Fruit fly (Drosophila melanogaster) whole organism, embryonic: ENCODE measurements around the gene CG15368.

Experiments
- CG10209 ChIP-seq: fragments of 200-800 bp; sonication (Bioruptor generic); optimal IDR thresholded peaks from 3 replicates; lab custom pipeline; 2017; ENCODE audit warnings: missing biosample characterization, mild to moderate bottlenecking, missing genetic modification characterization, missing genetic modification reagents
- CG10267 ChIP-seq: fragments of 200-800 bp; sonication (Bioruptor generic); optimal IDR thresholded peaks from 2 replicates; lab custom pipeline; 2018; ENCODE audit warnings: missing biosample characterization, mild to moderate bottlenecking, missing genetic modification characterization, moderate library complexity
- CG10565 ChIP-seq: fragments of 200-800 bp; sonication (Bioruptor generic); optimal IDR thresholded peaks from 3 replicates; lab custom pipeline; 2016; ENCODE audit warnings: missing biosample characterization, mild to moderate bottlenecking, missing genetic modification characterization
- CG12219 ChIP-seq: fragments of 200-800 bp; sonication (Bioruptor generic); optimal IDR thresholded peaks from 3 replicates; lab custom pipeline; 2018; ENCODE audit warnings: missing biosample characterization, mild to moderate bottlenecking, missing genetic modification characterization
- CG12942 ChIP-seq: fragments of 200-800 bp; sonication (Bioruptor generic); optimal IDR thresholded peaks from 3 replicates; lab custom pipeline; 2016; ENCODE audit warnings: missing biosample characterization, missing genetic modification characterization
- CG13123 ChIP-seq: fragments of 200-800 bp; sonication (Bioruptor generic); optimal IDR thresholded peaks from 2 replicates; lab custom pipeline; 2016; ENCODE audit warnings: missing biosample characterization, missing genetic modification characterization
- CG14860 ChIP-seq: fragments of 200-800 bp; sonication (Bioruptor generic); IDR thresholded peaks from 3 replicates; pipeline ENCODE4 v1.3.6; 2022; ENCODE audit warnings: missing biosample characterization, missing genetic modification characterization; ENCODE audit not compliant: partially characterized antibody
- CG15696 ChIP-seq: fragments of 200-800 bp; sonication (Bioruptor generic); optimal IDR thresholded peaks from 2 replicates; lab custom pipeline; 2019; ENCODE audit warnings: missing biosample characterization, mild to moderate bottlenecking, missing genetic modification characterization, moderate library complexity
- CG18011 ChIP-seq: fragments of 200-800 bp; sonication (Bioruptor generic); optimal IDR thresholded peaks from 2 replicates; lab custom pipeline; 2017; ENCODE audit warnings: missing biosample characterization, missing genetic modification characterization, mild to moderate bottlenecking, moderate library complexity, missing genotype
- CG2116 ChIP-seq: fragments of 200-800 bp; sonication (Bioruptor generic); optimal IDR thresholded peaks from 3 replicates; lab custom pipeline; 2018; ENCODE audit warnings: missing biosample characterization, mild to moderate bottlenecking, missing genetic modification characterization
- CG2199 ChIP-seq: fragments of 200-800 bp; sonication (Bioruptor generic); IDR thresholded peaks from 3 replicates; pipeline ENCODE4 v1.3.6; 2022; ENCODE audit warnings: missing biosample characterization, missing genetic modification characterization
- CG2889 ChIP-seq: fragments of 200-800 bp; sonication (Bioruptor generic); IDR thresholded peaks from 3 replicates; pipeline ENCODE4 v1.3.6; 2022; ENCODE audit warnings: missing biosample characterization, missing genetic modification characterization
- CG32532 ChIP-seq: fragments of 200-800 bp; sonication (Bioruptor generic); IDR thresholded peaks from 2 replicates; pipeline ENCODE4 v1.3.6; 2022; ENCODE audit warnings: missing biosample characterization, missing genetic modification characterization
- CG5245 ChIP-seq: fragments of 200-800 bp; sonication (Bioruptor generic); optimal IDR thresholded peaks from 3 replicates; lab custom pipeline; 2016; ENCODE audit warnings: missing biosample characterization, missing genetic modification characterization
- CG6254 ChIP-seq: fragments of 200-800 bp; sonication (Bioruptor generic); optimal IDR thresholded peaks from 3 replicates; lab custom pipeline; 2017; ENCODE audit warnings: mild to moderate bottlenecking, missing biosample characterization, missing genetic modification reagents, missing genetic modification characterization
- CG7963 ChIP-seq: fragments of 200-800 bp; sonication (Bioruptor generic); IDR thresholded peaks from 3 replicates; pipeline ENCODE4 v1.3.6; 2022; ENCODE audit warnings: missing biosample characterization, missing genetic modification characterization; ENCODE audit not compliant: partially characterized antibody
- CG8359 ChIP-seq: fragments of 200-800 bp; sonication (Bioruptor generic); optimal IDR thresholded peaks from 2 replicates; lab custom pipeline; 2017; ENCODE audit warnings: missing biosample characterization, mild to moderate bottlenecking, missing genetic modification characterization, borderline replicate concordance
- CrebB ChIP-seq: fragments of 200-800 bp; sonication (Bioruptor generic); optimal IDR thresholded peaks from 3 replicates; lab custom pipeline; 2018; ENCODE audit warnings: missing biosample characterization, mild to moderate bottlenecking, missing genetic modification characterization
- D19B ChIP-seq: fragments of 200-800 bp; sonication (Bioruptor generic); optimal IDR thresholded peaks from 2 replicates; lab custom pipeline; 2017; ENCODE audit warnings: missing biosample characterization, mild to moderate bottlenecking, missing genetic modification characterization
- Ets65A ChIP-seq: fragments of 200-800 bp; sonication (Bioruptor generic); peaks from one replicate; lab custom pipeline; 2016; ENCODE audit warnings: missing biosample characterization, missing genetic modification characterization
- H15 ChIP-seq: fragments of 200-800 bp; sonication (Bioruptor generic); IDR thresholded peaks from 3 replicates; pipeline ENCODE4 v1.3.6; 2022; ENCODE audit warnings: missing biosample characterization, missing genetic modification characterization
- HLH54F ChIP-seq: fragments of 200-800 bp; sonication (Bioruptor generic); optimal IDR thresholded peaks from 3 replicates; lab custom pipeline; 2016; ENCODE audit warnings: missing biosample characterization, missing genetic modification characterization
- Hr51 ChIP-seq, 2 experiments: fragments of 200-800 bp; sonication (Bioruptor generic); optimal IDR thresholded peaks; 2 replicates in 1 of 2; 3 replicates in 1 of 2; lab custom pipeline; 2016 to 2018; ENCODE audit warnings: missing biosample characterization in 2 of 2, missing genetic modification characterization in 2 of 2, mild to moderate bottlenecking in 1 of 2, moderate library complexity in 1 of 2
- Lim3 ChIP-seq: fragments of 200-800 bp; sonication (Bioruptor generic); IDR thresholded peaks from 2 replicates; pipeline ENCODE4 v1.3.6; 2022; ENCODE audit warnings: missing biosample characterization, missing genetic modification characterization
- Meics ChIP-seq: fragments of 200-800 bp; sonication (Bioruptor generic); optimal IDR thresholded peaks from 2 replicates; lab custom pipeline; 2017; ENCODE audit warnings: missing biosample characterization, mild to moderate bottlenecking, missing genetic modification characterization
- Mrtf ChIP-seq: fragments of 200-800 bp; sonication (Bioruptor generic); IDR thresholded peaks from 3 replicates; pipeline ENCODE4 v1.3.6; 2022; ENCODE audit warnings: missing biosample characterization, missing genetic modification characterization
- NC2β ChIP-seq: fragments of 200-800 bp; sonication (Bioruptor generic); optimal IDR thresholded peaks from 2 replicates; lab custom pipeline; 2016; ENCODE audit warnings: missing biosample characterization, missing genetic modification characterization
- Neu2 ChIP-seq: fragments of 200-800 bp; sonication (Bioruptor generic); optimal IDR thresholded peaks from 3 replicates; lab custom pipeline; 2016; ENCODE audit warnings: missing biosample characterization, missing genetic modification characterization, borderline replicate concordance
- Poxn ChIP-seq: fragments of 200-800 bp; sonication (Bioruptor generic); IDR thresholded peaks from 2 replicates; pipeline ENCODE4 v1.3.6; 2022; ENCODE audit warnings: missing biosample characterization, missing genetic modification characterization
- Rx ChIP-seq: fragments of 200-800 bp; sonication (Bioruptor generic); IDR thresholded peaks from 2 replicates; pipeline ENCODE4 v1.3.6; 2022; ENCODE audit warnings: missing biosample characterization, missing genetic modification characterization
- Spps ChIP-seq: fragments of 200-800 bp; sonication (Bioruptor generic); optimal IDR thresholded peaks from 2 replicates; lab custom pipeline; 2018; ENCODE audit warnings: missing biosample characterization, mild to moderate bottlenecking, missing genetic modification characterization
- Xrp1 ChIP-seq: fragments of 200-800 bp; sonication (Bioruptor generic); IDR thresholded peaks from 2 replicates; pipeline ENCODE4 v1.3.6; 2022; ENCODE audit warnings: missing biosample characterization, missing genetic modification characterization
- bbx ChIP-seq: fragments of 200-800 bp; sonication (Bioruptor generic); IDR thresholded peaks from 2 replicates; pipeline ENCODE4 v1.3.6; 2022; ENCODE audit warnings: missing biosample characterization, missing genetic modification characterization; ENCODE audit not compliant: partially characterized antibody
- chm ChIP-seq: fragments of 200-800 bp; sonication (Bioruptor generic); IDR thresholded peaks from 2 replicates; pipeline ENCODE4 v1.3.6; 2022; ENCODE audit warnings: missing biosample characterization, missing genetic modification characterization
- crp ChIP-seq, 2 experiments: fragments of 200-800 bp; sonication (Bioruptor generic); optimal IDR thresholded peaks; 2 replicates in 1 of 2; 3 replicates in 1 of 2; lab custom pipeline; 2017; ENCODE audit warnings: missing biosample characterization in 2 of 2, missing genetic modification characterization in 2 of 2, mild to moderate bottlenecking in 1 of 2, moderate library complexity in 1 of 2
- emc ChIP-seq: fragments of 200-800 bp; sonication (Bioruptor generic); optimal IDR thresholded peaks from 2 replicates; lab custom pipeline; 2016; ENCODE audit warnings: missing biosample characterization, missing genetic modification characterization
- inv ChIP-seq: fragments of 200-800 bp; sonication (Bioruptor generic); IDR thresholded peaks from 2 replicates; pipeline ENCODE4 v1.3.6; 2022; ENCODE audit warnings: missing biosample characterization, missing genetic modification characterization; ENCODE audit not compliant: partially characterized antibody
- kni ChIP-seq: fragments of 200-800 bp; sonication (Bioruptor generic); optimal IDR thresholded peaks from 3 replicates; lab custom pipeline; 2017; ENCODE audit warnings: mild to moderate bottlenecking, missing biosample characterization, missing genetic modification reagents, missing genetic modification characterization
- knrl ChIP-seq: fragments of 200-800 bp; sonication (Bioruptor generic); IDR thresholded peaks from 3 replicates; pipeline ENCODE4 v1.3.6; 2022; ENCODE audit warnings: missing biosample characterization, missing genetic modification characterization; ENCODE audit not compliant: partially characterized antibody
- pfk ChIP-seq: fragments of 200-800 bp; sonication (Bioruptor generic); optimal IDR thresholded peaks from 2 replicates; lab custom pipeline; 2018; ENCODE audit warnings: missing biosample characterization, mild to moderate bottlenecking, missing genetic modification characterization, moderate library complexity
- ro ChIP-seq: fragments of 200-800 bp; sonication (Bioruptor generic); IDR thresholded peaks from 2 replicates; pipeline ENCODE4 v1.3.6; 2022; ENCODE audit warnings: missing biosample characterization, missing genetic modification characterization
- row ChIP-seq: fragments of 200-800 bp; sonication (Bioruptor generic); IDR thresholded peaks from 3 replicates; pipeline ENCODE4 v1.3.6; 2022; ENCODE audit warnings: missing biosample characterization, missing genetic modification characterization
- shn ChIP-seq: fragments of 200-800 bp; sonication (Bioruptor generic); optimal IDR thresholded peaks from 3 replicates; lab custom pipeline; 2016; ENCODE audit warnings: missing biosample characterization, missing genetic modification characterization
- ssp ChIP-seq: fragments of 200-800 bp; sonication (Bioruptor generic); IDR thresholded peaks from 2 replicates; pipeline ENCODE4 v1.3.6; 2022; ENCODE audit warnings: missing biosample characterization, missing genetic modification characterization
- stc ChIP-seq: fragments of 200-800 bp; sonication (Bioruptor generic); IDR thresholded peaks from 2 replicates; pipeline ENCODE4 v1.3.6; 2022; ENCODE audit warnings: missing biosample characterization, missing genetic modification characterization
- tap ChIP-seq: fragments of 200-800 bp; optimal IDR thresholded peaks from 3 replicates; lab custom pipeline; 2019; ENCODE audit warnings: missing biosample characterization, mild to moderate bottlenecking, missing genetic modification characterization, moderate library complexity
- wdn ChIP-seq: fragments of 200-800 bp; sonication (Bioruptor generic); IDR thresholded peaks from 2 replicates; pipeline ENCODE4 v1.3.6; 2022; ENCODE audit warnings: missing biosample characterization, missing genetic modification characterization
- wek ChIP-seq: fragments of 200-800 bp; sonication (Bioruptor generic); optimal IDR thresholded peaks from 3 replicates; lab custom pipeline; 2018; ENCODE audit warnings: missing biosample characterization, mild to moderate bottlenecking, missing genetic modification characterization, moderate library complexity
- zen2 ChIP-seq: fragments of 200-800 bp; sonication (Bioruptor generic); IDR thresholded peaks from 3 replicates; pipeline ENCODE4 v1.3.6; 2022; ENCODE audit warnings: missing biosample characterization, missing genetic modification characterization; ENCODE audit not compliant: partially characterized antibody
- zfh2 ChIP-seq: fragments of 200-800 bp; sonication (Bioruptor generic); optimal IDR thresholded peaks from 2 replicates; lab custom pipeline; 2016; ENCODE audit warnings: missing biosample characterization, missing genetic modification characterization

The CG15368 gene

dm6 chrX:9193604-9194003, 22.0 kb upstream of the CG15368 start, which contains the start of gene CG12106 (continued):
- TF ChIP-seq CG2116 (GFP tag; lab: Kevin White, UChicago) (peak; percentile 3), Meics (GFP tag; lab: Kevin White, UChicago) (peak; percentile 46), zen2 (GFP tag; lab: Robert Waterston, UW) (no peak), CG14860 (GFP tag; lab: Robert Waterston, UW) (no peak), CG2889 (no peak), HLH54F (peak; percentile 36), bbx (GFP tag; lab: Robert Waterston, UW) (no peak), CG10267 (tag; lab: Kevin White, UChicago) (peak; percentile 14), Hr51 (GFP tag; optimal IDR thresholded peaks at IDR 0.05; lab: Kevin White, UChicago) (peak in 1 of 2 experiments; percentile 48), CG10209 (GFP tag; lab: Kevin White, UChicago) (peak; percentile 12), Mrtf (GFP tag; lab: Robert Waterston, UW) (peak; percentile 24; the same call in 1 of the 3 replicates), Neu2 (no peak), CG18011 (GFP tag; lab: Kevin White, UChicago) (no peak), pfk (GFP tag; lab: Kevin White, UChicago) (no peak), knrl (GFP tag; lab: Robert Waterston, UW) (no peak), tap (tag; lab: Kevin White, UChicago) (no peak), wdn (no peak), H15 (no peak), NC2β (GFP tag; lab: Kevin White, UChicago) (peak; percentile 30), wek (GFP tag; lab: Kevin White, UChicago) (no peak), CG6254 (GFP tag; lab: Kevin White, UChicago) (peak; percentile 31), CG13123 (GFP tag; lab: Kevin White, UChicago) (peak; percentile 20), CG7963 (no peak), Lim3 (GFP tag; lab: Robert Waterston, UW) (no peak), CG10565 (no peak), D19B (GFP tag; lab: Kevin White, UChicago) (no peak), CG12219 (GFP tag; lab: Kevin White, UChicago) (peak; percentile 1), ssp (no peak), CG15696 (tag; lab: Kevin White, UChicago) (peak; percentile 30), zfh2 (peak; percentile 56), Rx (GFP tag; lab: Robert Waterston, UW) (0 out of 2 replicates have a peak, but pooled peaks have one; percentile 37), inv (GFP tag; lab: Robert Waterston, UW) (no peak), shn (GFP tag; lab: Kevin White, UChicago) (peak; percentile 38), Spps (tag; lab: Kevin White, UChicago) (no peak), Ets65A (GFP tag; lab: Kevin White, UChicago) (peak; percentile 37), CrebB (tag; lab: Kevin White, UChicago) (no peak), stc (GFP tag; lab: Robert Waterston, UW) (no peak), kni (GFP tag; lab: Kevin White, UChicago) (peak; percentile 43), CG2199 (GFP tag; lab: Robert Waterston, UW) (no peak), Xrp1 (GFP tag; lab: Robert Waterston, UW) (peak; percentile 41; the same call in 1 of the 2 replicates), chm (GFP tag; lab: Robert Waterston, UW) (no peak), CG32532 (GFP tag; lab: Robert Waterston, UW) (no peak; the same call in 1 of the 2 replicates), ro (GFP tag; lab: Robert Waterston, UW) (no peak), Poxn (GFP tag; lab: Robert Waterston, UW) (no peak), row (GFP tag; lab: Robert Waterston, UW) (peak; percentile 92), crp (GFP tag; optimal IDR thresholded peaks at IDR 0.05; lab: Kevin White, UChicago) (no peak), CG5245 (GFP tag; lab: Kevin White, UChicago) (no peak), CG8359 (GFP tag; lab: Kevin White, UChicago) (no peak), emc (GFP tag; lab: Kevin White, UChicago) (no peak), CG12942 (GFP tag; lab: Kevin White, UChicago) (peak; percentile 34)
